Worm (Caenorhabditis elegans): ENCODE measurements around the gene dolk-1.

DNA sequence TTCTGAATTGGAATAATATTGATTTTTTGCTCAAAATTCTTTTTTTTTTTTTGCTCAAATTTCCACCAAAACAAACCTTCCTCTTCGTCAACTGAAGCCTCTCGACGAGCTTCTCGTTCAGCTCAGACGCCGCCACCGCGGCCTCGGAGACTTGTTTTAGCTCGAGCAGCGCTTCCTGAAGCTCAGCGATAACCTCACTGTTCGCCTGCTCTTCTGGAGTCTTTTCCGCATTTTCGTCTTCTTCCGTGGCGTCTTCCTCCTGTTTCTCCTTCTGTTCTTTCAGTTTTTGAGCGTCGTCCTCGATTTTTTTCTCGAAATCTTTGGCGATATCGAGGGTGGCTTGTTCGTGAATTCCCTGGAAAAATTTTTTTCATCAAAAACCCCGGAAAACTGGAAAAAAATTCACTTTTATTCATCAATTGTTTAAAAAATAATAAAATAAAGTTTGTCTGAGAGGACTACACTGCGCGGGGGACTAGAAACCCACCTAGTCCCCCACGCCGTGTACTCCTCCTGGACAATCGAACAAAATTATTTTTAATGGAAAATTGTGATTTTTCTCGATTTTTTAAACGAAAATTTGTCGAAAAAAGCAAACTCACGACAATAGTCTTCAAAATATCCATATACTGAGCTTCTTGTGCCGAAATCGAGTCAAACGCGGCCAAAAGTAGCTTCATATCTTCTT lies 12.8 kb upstream of the dolk-1 start:
- TF ChIP-seq dao-5 (tag; optimal IDR thresholded peaks at IDR 0.05), result no peak
- TF ChIP-seq him-1 (tag; optimal IDR thresholded peaks at IDR 0.05), result peak; percentile 89
- TF ChIP-seq W03F9.2 (tag; optimal IDR thresholded peaks at IDR 0.05), result peak; percentile 74
